Fruit fly (Drosophila melanogaster) whole organism, wandering third instar larva: ENCODE results near the gene CG16974.
A peak's percentile ranks its signal among the peaks of the same experiment; 100 is the strongest.

Experiments
- Abd-B ChIP-seq: fragments of >200 bp; optimal IDR thresholded peaks from 2 replicates; lab custom pipeline; 2017; ENCODE audit warnings: missing biosample characterization, missing genetic modification characterization
- CG32264 ChIP-seq: fragments of 200-800 bp; sonication (Bioruptor generic); optimal IDR thresholded peaks from 2 replicates; lab custom pipeline; 2016; ENCODE audit warnings: missing biosample characterization, missing genetic modification characterization
- CG9705 ChIP-seq: fragments of 200-800 bp; sonication (Bioruptor generic); optimal IDR thresholded peaks from 2 replicates; lab custom pipeline; 2018; ENCODE audit warnings: missing biosample characterization, mild to moderate bottlenecking, missing genetic modification characterization
- CrebA ChIP-seq: fragments of 200-800 bp; sonication (Bioruptor generic); optimal IDR thresholded peaks from 2 replicates; lab custom pipeline; 2016; ENCODE audit warnings: missing biosample characterization, mild to moderate bottlenecking, missing genetic modification characterization, borderline replicate concordance
- Dfd ChIP-seq: fragments of >200 bp; optimal IDR thresholded peaks from 2 replicates; lab custom pipeline; 2017; ENCODE audit warnings: missing biosample characterization, missing genetic modification characterization
- Dif ChIP-seq: fragments of 200-275, 200-300 bp; sonication (Bioruptor generic); optimal IDR thresholded peaks from 2 replicates; lab custom pipeline; 2018; ENCODE audit warnings: missing biosample characterization, missing genetic modification characterization; ENCODE audit not compliant: partially characterized antibody
- GATAd ChIP-seq: sonication (Bioruptor generic); optimal IDR thresholded peaks from 2 replicates; lab custom pipeline; 2016; ENCODE audit warnings: missing biosample characterization, missing genetic modification characterization
- HLH106 ChIP-seq: fragments of 200-800 bp; optimal IDR thresholded peaks from 3 replicates; lab custom pipeline; 2019; ENCODE audit warnings: missing biosample characterization, mild to moderate bottlenecking, missing genetic modification characterization, moderate library complexity
- Hnf4 ChIP-seq: fragments of 200-800 bp; sonication (Bioruptor generic); optimal IDR thresholded peaks from 2 replicates; lab custom pipeline; 2016; ENCODE audit warnings: missing biosample characterization, mild to moderate bottlenecking, missing genetic modification characterization
- Hr78 ChIP-seq: fragments of >200 bp; optimal IDR thresholded peaks from 2 replicates; lab custom pipeline; 2017; ENCODE audit warnings: missing biosample characterization, missing genetic modification characterization
- Hr83 ChIP-seq: fragments of 200-300 bp; sonication (Bioruptor generic); optimal IDR thresholded peaks from 2 replicates; lab custom pipeline; 2016; ENCODE audit warnings: missing biosample characterization, mild to moderate bottlenecking, missing genetic modification characterization, moderate library complexity; ENCODE audit not compliant: poor library complexity, severe bottlenecking
- Jra ChIP-seq: sonication (Bioruptor generic); optimal IDR thresholded peaks from 2 replicates; lab custom pipeline; 2016; ENCODE audit warnings: missing biosample characterization, missing genetic modification characterization
- Mio ChIP-seq: sonication (Bioruptor generic); optimal IDR thresholded peaks from 2 replicates; lab custom pipeline; 2016; ENCODE audit warnings: missing biosample characterization, missing genetic modification characterization
- Myc ChIP-seq: fragments of >200 bp; optimal IDR thresholded peaks from 2 replicates; lab custom pipeline; 2017
- N ChIP-seq: fragments of >200 bp; optimal IDR thresholded peaks from 2 replicates; lab custom pipeline; 2018; ENCODE audit warnings: missing biosample characterization, missing external identifiers, missing genetic modification characterization
- OdsH ChIP-seq: fragments of 200-800 bp; sonication (Bioruptor generic); optimal IDR thresholded peaks from 2 replicates; lab custom pipeline; 2016; ENCODE audit warnings: missing biosample characterization, mild to moderate bottlenecking, missing genetic modification characterization
- Rel ChIP-seq, 2 experiments: fragments of 200-800 bp; sonication (Bioruptor generic) in 1 of 2; optimal IDR thresholded peaks; 2 replicates in 1 of 2; 3 replicates in 1 of 2; lab custom pipeline; 2016 to 2019; ENCODE audit warnings: mild to moderate bottlenecking in 2 of 2, missing biosample characterization in 2 of 2, missing genetic modification characterization in 2 of 2, moderate library complexity in 1 of 2
- Sp1 ChIP-seq: fragments of 200-800 bp; sonication (Bioruptor generic); optimal IDR thresholded peaks from 3 replicates; lab custom pipeline; 2019; ENCODE audit warnings: missing biosample characterization, mild to moderate bottlenecking, missing genetic modification characterization, moderate library complexity
- Vsx2 ChIP-seq: fragments of 200-300, 225-300 bp; sonication (Bioruptor generic); optimal IDR thresholded peaks from 2 replicates; lab custom pipeline; 2018; ENCODE audit warnings: missing biosample characterization, missing genetic modification characterization; ENCODE audit not compliant: partially characterized antibody
- br ChIP-seq: fragments of 200-800 bp; sonication (Bioruptor generic); optimal IDR thresholded peaks from 2 replicates; lab custom pipeline; 2016; ENCODE audit warnings: missing biosample characterization, missing genetic modification characterization
- brk ChIP-seq: fragments of 200-800 bp; sonication (Bioruptor generic); optimal IDR thresholded peaks from 2 replicates; lab custom pipeline; 2016; ENCODE audit warnings: missing biosample characterization, mild to moderate bottlenecking, missing genetic modification characterization
- dl ChIP-seq, 2 experiments: fragments of 175-275, 200-275 bp in 1 of 2; fragments of 200-275 bp in 1 of 2; sonication (Bioruptor generic); optimal IDR thresholded peaks; lab custom pipeline; 2018; ENCODE audit warnings: mild to moderate bottlenecking in 2 of 2, missing biosample characterization in 2 of 2, missing genetic modification characterization in 2 of 2, moderate library complexity in 2 of 2; ENCODE audit not compliant: partially characterized antibody in 2 of 2, insufficient read depth in 1 of 2
- dmrt93B ChIP-seq: fragments of 200-800 bp; sonication (Bioruptor generic); optimal IDR thresholded peaks from 2 replicates; lab custom pipeline; 2018; ENCODE audit warnings: missing biosample characterization, mild to moderate bottlenecking, missing genetic modification characterization
- dsf ChIP-seq: sonication (Bioruptor generic); optimal IDR thresholded peaks from 2 replicates; lab custom pipeline; 2016; ENCODE audit warnings: missing biosample characterization, missing genetic modification characterization, borderline replicate concordance
- ey ChIP-seq: fragments of 200-800 bp; sonication (Bioruptor generic); optimal IDR thresholded peaks from 2 replicates; lab custom pipeline; 2016; ENCODE audit warnings: missing biosample characterization, missing genetic modification characterization
- foxo ChIP-seq, 2 experiments: fragments of 200-800 bp; sonication (Bioruptor generic); optimal IDR thresholded peaks; 2 replicates in 1 of 2; 3 replicates in 1 of 2; lab custom pipeline; 2016 to 2017; ENCODE audit warnings: missing biosample characterization in 2 of 2, missing genetic modification characterization in 2 of 2
- fru ChIP-seq: fragments of 200-800 bp; sonication (Bioruptor generic); optimal IDR thresholded peaks from 3 replicates; lab custom pipeline; 2016; ENCODE audit warnings: missing biosample characterization, mild to moderate bottlenecking, missing genetic modification characterization
- h ChIP-seq: fragments of 200-800 bp; sonication (Bioruptor generic); optimal IDR thresholded peaks from 3 replicates; lab custom pipeline; 2016; ENCODE audit warnings: missing biosample characterization, mild to moderate bottlenecking, missing genetic modification characterization
- jim ChIP-seq: fragments of 175-275, 200-325 bp; sonication (Bioruptor generic); optimal IDR thresholded peaks from 2 replicates; lab custom pipeline; 2016; ENCODE audit warnings: missing biosample characterization, mild to moderate bottlenecking, missing genetic modification characterization
- lola ChIP-seq: fragments of >200 bp; optimal IDR thresholded peaks from 2 replicates; lab custom pipeline; 2017; ENCODE audit warnings: missing biosample characterization, missing genetic modification characterization
- pan ChIP-seq: fragments of >200 bp; optimal IDR thresholded peaks from 2 replicates; lab custom pipeline; 2017
- psq ChIP-seq: fragments of 200-800 bp; sonication (Bioruptor generic); optimal IDR thresholded peaks from 3 replicates; lab custom pipeline; 2017; ENCODE audit warnings: missing biosample characterization, mild to moderate bottlenecking, missing genetic modification characterization, moderate library complexity
- rgr ChIP-seq: fragments of 200-800 bp; sonication (Bioruptor generic); optimal IDR thresholded peaks from 3 replicates; lab custom pipeline; 2016; ENCODE audit warnings: missing biosample characterization, mild to moderate bottlenecking, missing genetic modification characterization
- sage ChIP-seq: fragments of 200-800 bp; sonication (Bioruptor generic); optimal IDR thresholded peaks from 2 replicates; lab custom pipeline; 2016; ENCODE audit warnings: missing biosample characterization, mild to moderate bottlenecking, missing genetic modification characterization
- sv ChIP-seq: fragments of 200-800 bp; sonication (Bioruptor generic); optimal IDR thresholded peaks from 3 replicates; lab custom pipeline; 2016; ENCODE audit warnings: missing biosample characterization, missing genetic modification characterization
- tai ChIP-seq: sonication (Bioruptor generic); optimal IDR thresholded peaks from 2 replicates; lab custom pipeline; 2016; ENCODE audit warnings: missing biosample characterization, missing genetic modification characterization
- usp ChIP-seq: fragments of >200 bp; optimal IDR thresholded peaks from 2 replicates; lab custom pipeline; 2017; ENCODE audit warnings: missing biosample characterization, missing genetic modification characterization
- woc ChIP-seq: sonication (Bioruptor generic); optimal IDR thresholded peaks from 2 replicates; lab custom pipeline; 2016; ENCODE audit warnings: missing biosample characterization, mild to moderate bottlenecking, missing genetic modification characterization

CG16974 gene

DNA sequence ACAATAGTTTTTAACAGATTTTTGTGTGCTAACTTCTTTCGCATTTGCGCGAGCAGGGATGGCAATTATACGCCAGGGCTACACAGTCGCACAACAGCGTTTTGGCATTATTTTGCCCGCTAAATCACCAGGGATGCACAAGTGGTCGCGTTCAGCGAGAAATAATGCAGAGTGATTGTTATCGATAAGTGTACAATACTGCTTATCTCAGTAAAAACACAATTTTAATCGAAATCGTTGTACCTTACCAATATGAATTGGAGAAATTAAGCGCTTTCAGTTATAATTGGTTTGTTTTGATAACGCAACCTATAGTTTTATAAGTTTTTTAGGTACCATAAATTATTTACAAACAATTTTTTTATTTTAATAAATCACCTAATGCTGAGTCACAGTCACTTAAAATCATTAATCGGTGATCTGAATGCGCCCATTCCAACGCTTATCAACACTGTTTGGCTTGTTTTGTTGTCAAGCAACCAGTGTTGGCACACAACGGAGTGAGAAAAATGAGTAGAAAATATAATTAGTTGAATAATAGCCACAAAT is 15.0 kb downstream of the CG16974 start, which contains the start of the genes Sfmbt and CG5439:
Gene Sfmbt (minus strand): TSS at position 85 of the 549 bp plus-strand sequence.
Gene CG5439 (plus strand): TSS at position 450 of the 549 bp plus-strand sequence.
- TF ChIP-seq sage (GFP tag; lab: Kevin White, UChicago) (no peak), jim (no peak), tai (GFP tag; lab: Kevin White, UChicago) (no peak), brk (GFP tag; lab: Kevin White, UChicago) (no peak), Dfd (no peak), fru (peak; percentile 81), rgr (GFP tag; lab: Kevin White, UChicago) (peak; percentile 77), Vsx2 (no peak), GATAd (GFP tag; lab: Kevin White, UChicago) (peak; percentile 63), Hnf4 (no peak), woc (GFP tag; lab: Kevin White, UChicago) (no peak), sv (peak; percentile 79), CG9705 (GFP tag; lab: Kevin White, UChicago) (peak; percentile 77), Hr83 (GFP tag; lab: Kevin White, UChicago) (peak; percentile 86), usp (GFP tag; lab: Kevin White, UChicago) (no peak), Abd-B (GFP tag; lab: Kevin White, UChicago) (no peak), CG32264 (GFP tag; lab: Kevin White, UChicago) (peak; percentile 40), CrebA (no peak), N (GFP tag; lab: Kevin White, UChicago) (no peak), br (peak; percentile 76), foxo (GFP tag; optimal IDR thresholded peaks at IDR 0.05; lab: Kevin White, UChicago) (peak in 1 of 2 experiments; percentile 87), ey (GFP tag; lab: Kevin White, UChicago) (peak; percentile 76), pan (lab: Kevin White, UChicago) (no peak), psq (GFP tag; lab: Kevin White, UChicago) (peak; percentile 68), dmrt93B (GFP tag; lab: Kevin White, UChicago) (no peak), Dif (GFP tag; lab: Kevin White, UChicago) (no peak), dl (GFP tag; optimal IDR thresholded peaks at IDR 0.05; lab: Kevin White, UChicago; ENCODE audit: insufficient read depth in 1 of 2, partially characterized antibody in 2 of 2) (no peak), Rel (GFP tag; optimal IDR thresholded peaks at IDR 0.05; lab: Kevin White, UChicago) (no peak), Rel (tag; optimal IDR thresholded peaks at IDR 0.05; lab: Kevin White, UChicago) (peak; percentile 31), Sp1 (GFP tag; lab: Kevin White, UChicago) (peak; percentile 76), Mio (peak; percentile 41), dsf (GFP tag; lab: Kevin White, UChicago) (peak; percentile 78), Jra (GFP tag; lab: Kevin White, UChicago) (no peak), Myc (lab: Kevin White, UChicago) (no peak), Hr78 (GFP tag; lab: Kevin White, UChicago) (no peak), HLH106 (peak; percentile 84), h (GFP tag; lab: Kevin White, UChicago) (peak; percentile 84), OdsH (GFP tag; lab: Kevin White, UChicago) (peak; percentile 73), lola (GFP tag; lab: Kevin White, UChicago) (no peak)

DNA sequence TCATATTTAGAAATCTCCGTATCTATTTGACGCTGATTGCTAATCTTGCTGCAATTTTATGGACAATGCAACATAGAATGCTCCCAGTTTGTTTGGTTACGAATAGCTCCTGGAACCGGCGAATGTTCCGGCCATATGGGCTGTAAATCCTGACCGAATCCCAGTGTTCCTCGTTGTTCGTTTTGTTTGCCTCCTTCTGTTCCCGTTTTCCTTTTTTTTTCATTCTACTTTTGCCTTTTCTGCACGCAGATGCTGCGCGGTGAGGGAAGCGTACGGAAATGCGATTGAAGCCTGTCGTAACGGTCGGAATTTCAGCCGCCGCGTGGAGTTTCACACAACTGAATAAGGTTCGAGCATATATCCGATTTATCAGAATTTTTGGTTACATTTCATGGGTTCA is 15.7 kb downstream of the CG16974 start, which contains the start of gene CG43925:
Gene CG43925 (plus strand): TSS at position 301 of the 400 bp plus-strand sequence.
- TF ChIP-seq lola (GFP tag; lab: Kevin White, UChicago) (no peak), h (GFP tag; lab: Kevin White, UChicago) (no peak), sv (no peak)
